Fruit fly (Drosophila melanogaster): Measurements from ENCODE around the gene CG31835.

DNA sequence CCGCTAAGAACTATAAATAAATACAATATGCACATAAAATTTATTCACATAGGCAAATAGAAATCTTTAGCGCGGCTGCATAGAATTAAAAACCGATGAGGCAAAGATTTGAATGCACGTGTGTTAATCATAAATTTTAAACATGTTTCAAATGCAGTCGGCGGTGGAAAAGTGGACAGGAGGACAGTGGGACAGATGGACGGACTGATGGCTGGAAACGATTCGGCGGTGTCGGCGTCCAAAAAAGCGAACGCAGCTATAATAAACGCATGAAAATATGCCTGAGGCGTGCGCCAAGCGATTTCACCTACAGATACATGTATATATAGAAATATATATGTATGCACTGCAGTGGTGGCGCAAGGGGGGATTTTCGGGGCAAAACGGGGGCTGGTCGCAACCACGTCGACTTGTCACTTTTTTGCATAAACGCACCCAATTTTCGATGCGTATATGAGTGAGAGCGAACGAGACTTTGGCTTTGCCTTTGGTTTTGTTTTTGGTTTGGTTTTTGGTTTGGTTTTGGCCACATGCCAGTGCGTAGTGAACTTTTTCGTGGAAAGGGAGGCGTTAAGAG is 36.1 kb upstream of the CG31835 start:
- no peak for TF ChIP-seq Gug (GFP tag; IDR thresholded peaks at IDR 0.05)
- TF ChIP-seq salr (GFP tag; optimal IDR thresholded peaks at IDR 0.05) = no peak
- no peak for TF ChIP-seq CG8319 (GFP tag; optimal IDR thresholded peaks at IDR 0.05)
- TF ChIP-seq Hr39 (GFP tag; optimal IDR thresholded peaks at IDR 0.05) = no peak
- no peak for TF ChIP-seq spab (GFP tag; optimal IDR thresholded peaks at IDR 0.05)
- TF ChIP-seq CG34406 (GFP tag; optimal IDR thresholded peaks at IDR 0.05) = no peak
